Worm (Caenorhabditis elegans) whole organism, L4/young adult: Measurements from ENCODE around the gene aco-2.

ENCODE experiments used
- W03F9.2 ChIP-seq: fragments of 150-350 bp; optimal IDR thresholded peaks from 2 replicates; lab custom pipeline; 2014; ENCODE audit warnings: missing biosample characterization, missing genetic modification characterization
- dao-5 ChIP-seq: sonication (generic microtip); optimal IDR thresholded peaks from 2 replicates; lab custom pipeline; 2016; ENCODE audit warnings: missing genotype, missing genetic modification characterization, moderate library complexity, missing compliant biosample characterization
- him-1 ChIP-seq: sonication (generic microtip); optimal IDR thresholded peaks from 2 replicates; lab custom pipeline; 2016; ENCODE audit warnings: missing genotype, missing genetic modification reagents, missing genetic modification characterization, missing compliant biosample characterization

ce11 chrIII:7969121-7969520 lies 4.4 kb upstream of the aco-2 start, which contains the start of the genes F54H12.8 and F54H12.7:
- TF ChIP-seq dao-5 (tag; lab: Kevin White, UChicago) (no peak), him-1 (tag; lab: Kevin White, UChicago) (no peak), W03F9.2 (tag; lab: Kevin White, UChicago) (no peak)
